Worm (Caenorhabditis elegans) whole organism, L4 larva: ENCODE measurements around the gene cgh-1.

Source experiments
- F37D6.2 ChIP-seq: sonication (generic microtip); optimal IDR thresholded peaks from 2 replicates; lab custom pipeline; 2016; ENCODE audit warnings: mild to moderate bottlenecking, missing genetic modification characterization, missing compliant biosample characterization
- F44E2.7 ChIP-seq: fragments of 200-800 bp; sonication (Bioruptor generic); IDR thresholded peaks from 2 replicates; pipeline ENCODE4 v2.1.2; 2022; ENCODE audit warnings: missing genetic modification characterization, missing compliant biosample characterization
- T20F7.1 ChIP-seq: fragments of 200-800 bp; sonication (Bioruptor generic); optimal IDR thresholded peaks from 2 replicates; lab custom pipeline; 2018; ENCODE audit warnings: mild to moderate bottlenecking, missing genetic modification characterization, missing compliant biosample characterization
- Y105C5A.15 ChIP-seq: fragments of 200-800 bp; sonication (Bioruptor generic); IDR thresholded peaks from 2 replicates; pipeline ENCODE4 v1.3.6; 2022; ENCODE audit warnings: missing genetic modification characterization, missing compliant biosample characterization
- Y48G9A.11 ChIP-seq: fragments of 200-800 bp; sonication (Bioruptor generic); IDR thresholded peaks from 2 replicates; pipeline ENCODE4 v1.3.6; 2022; ENCODE audit warnings: missing genetic modification reagents, missing genetic modification characterization, missing compliant biosample characterization
- Y5F2A.4 ChIP-seq: fragments of 200-800 bp; sonication (Bioruptor generic); optimal IDR thresholded peaks from 2 replicates; lab custom pipeline; 2018; ENCODE audit warnings: mild to moderate bottlenecking, missing genetic modification characterization, missing compliant biosample characterization
- Y75B8A.6 ChIP-seq: fragments of 200-800 bp; sonication (Bioruptor generic); IDR thresholded peaks from 2 replicates; pipeline ENCODE4 v1.3.6; 2022; ENCODE audit warnings: missing genetic modification reagents, missing genetic modification characterization, missing compliant biosample characterization
- aha-1 ChIP-seq: fragments of 150-350 bp; peaks from one replicate; lab custom pipeline; 2014; ENCODE audit warnings: missing biosample characterization, missing genetic modification characterization
- ama-1 ChIP-seq: fragments of 150-350 bp; optimal IDR thresholded peaks from 2 replicates; lab custom pipeline; 2014; ENCODE audit warnings: inconsistent platforms, mixed read lengths
- ceh-20 ChIP-seq: fragments of 200-800 bp; sonication (Bioruptor generic); IDR thresholded peaks from 2 replicates; pipeline ENCODE4 v1.3.6; 2022; ENCODE audit warnings: missing genetic modification reagents, missing genetic modification characterization, missing compliant biosample characterization
- ceh-44 ChIP-seq: fragments of 200-800 bp; sonication (Bioruptor generic); IDR thresholded peaks from 2 replicates; pipeline ENCODE4 v1.3.6; 2022; ENCODE audit warnings: missing genetic modification reagents, missing genetic modification characterization, missing compliant biosample characterization
- ceh-62 ChIP-seq: sonication (generic microtip); optimal IDR thresholded peaks from 2 replicates; lab custom pipeline; 2017; ENCODE audit warnings: missing biosample characterization, missing genetic modification characterization
- ctbp-1 ChIP-seq: fragments of 200-800 bp; sonication (Bioruptor generic); IDR thresholded peaks from 2 replicates; pipeline ENCODE4 v1.3.6; 2022; ENCODE audit warnings: missing genetic modification reagents, missing genetic modification characterization, missing compliant biosample characterization
- daf-12 ChIP-seq: fragments of 150-350 bp; optimal IDR thresholded peaks from 2 replicates; lab custom pipeline; 2014; ENCODE audit warnings: missing biosample characterization, missing genetic modification reagents, missing genetic modification characterization
- daf-16 ChIP-seq, 3 experiments: sonication (generic microtip); optimal IDR thresholded peaks; 2 replicates each; lab custom pipeline; 2016 to 2017; ENCODE audit warnings: missing genetic modification characterization in 3 of 3, missing genetic modification reagents in 3 of 3, mild to moderate bottlenecking in 2 of 3, missing compliant biosample characterization in 2 of 3, missing biosample characterization in 1 of 3, moderate library complexity in 1 of 3
- daf-19 ChIP-seq: fragments of 200-800 bp; sonication (Bioruptor generic); conservative IDR thresholded peaks from 2 replicates; pipeline ENCODE4 v1.3.6; 2022; ENCODE audit warnings: missing genetic modification characterization, missing compliant biosample characterization
- dmd-6 ChIP-seq: fragments of 200-800 bp; sonication (Bioruptor generic); IDR thresholded peaks from 2 replicates; pipeline ENCODE4 v1.3.6; 2022; ENCODE audit warnings: missing genetic modification reagents, missing genetic modification characterization, missing compliant biosample characterization
- dpl-1 ChIP-seq: fragments of 150-350 bp; optimal IDR thresholded peaks from 2 replicates; lab custom pipeline; 2014; ENCODE audit warnings: missing biosample characterization, missing genetic modification reagents, missing genetic modification characterization
- egl-27 ChIP-seq: sonication (generic microtip); optimal IDR thresholded peaks from 3 replicates; lab custom pipeline; 2017; ENCODE audit warnings: missing biosample characterization, missing genetic modification reagents, missing genetic modification characterization
- gei-8 ChIP-seq: fragments of 200-800 bp; sonication (Bioruptor generic); optimal IDR thresholded peaks from 2 replicates; lab custom pipeline; 2018; ENCODE audit warnings: mild to moderate bottlenecking, missing genetic modification characterization, missing compliant biosample characterization
- hif-1 ChIP-seq, 2 experiments: sonication (generic microtip); optimal IDR thresholded peaks; 2 replicates each; lab custom pipeline; 2016 to 2017; ENCODE audit warnings: missing compliant biosample characterization in 2 of 2, missing genetic modification characterization in 2 of 2, missing genetic modification reagents in 2 of 2, missing genotype in 2 of 2, mild to moderate bottlenecking in 1 of 2
- hlh-11 ChIP-seq: fragments of 200-800 bp; sonication (Bioruptor generic); optimal IDR thresholded peaks from 2 replicates; lab custom pipeline; 2018; ENCODE audit warnings: mild to moderate bottlenecking, missing genetic modification characterization, missing compliant biosample characterization
- lin-1 ChIP-seq: fragments of 200-800 bp; sonication (Bioruptor generic); IDR thresholded peaks from 2 replicates; pipeline ENCODE4 v1.3.6; 2022; ENCODE audit warnings: missing genetic modification reagents, missing genetic modification characterization, missing compliant biosample characterization
- lin-29 ChIP-seq: fragments of 200-800 bp; sonication (Bioruptor generic); IDR thresholded peaks from 2 replicates; pipeline ENCODE4 v1.3.6; 2022; ENCODE audit warnings: missing genetic modification reagents, missing genetic modification characterization, missing compliant biosample characterization
- lin-38 ChIP-seq: fragments of 200-800 bp; sonication (Bioruptor generic); IDR thresholded peaks from 2 replicates; pipeline ENCODE4 v1.3.6; 2022; ENCODE audit warnings: missing genetic modification reagents, missing genetic modification characterization, missing compliant biosample characterization
- lir-3 ChIP-seq: sonication (generic microtip); optimal IDR thresholded peaks from 2 replicates; lab custom pipeline; 2016; ENCODE audit warnings: mild to moderate bottlenecking, missing genetic modification characterization, missing compliant biosample characterization
- mdl-1 ChIP-seq, 2 experiments: fragments of 150-350 bp in 1 of 2; sonication (generic microtip) in 1 of 2; optimal IDR thresholded peaks; 2 replicates each; lab custom pipeline; 2014 to 2017; ENCODE audit warnings: missing biosample characterization in 2 of 2, missing genetic modification characterization in 2 of 2
- mdt-29 ChIP-seq: fragments of 200-800 bp; sonication (Bioruptor generic); IDR thresholded peaks from 2 replicates; pipeline ENCODE4 v1.3.6; 2022; ENCODE audit warnings: missing genetic modification reagents, missing genetic modification characterization, missing compliant biosample characterization
- mep-1 ChIP-seq: fragments of 150-350 bp; sonication (generic microtip); optimal IDR thresholded peaks from 3 replicates; lab custom pipeline; 2014; ENCODE audit warnings: missing biosample characterization, missing genetic modification characterization
- nhr-10 ChIP-seq: fragments of 150-350 bp; optimal IDR thresholded peaks from 2 replicates; lab custom pipeline; 2014; ENCODE audit warnings: missing biosample characterization, missing genetic modification characterization
- nhr-25 ChIP-seq: sonication (generic microtip); optimal IDR thresholded peaks from 2 replicates; lab custom pipeline; 2017; ENCODE audit warnings: missing genetic modification characterization, mild to moderate bottlenecking, missing compliant biosample characterization, antibody characterized with exemption, moderate library complexity, borderline replicate concordance; ENCODE audit not compliant: insufficient read depth
- nhr-76 ChIP-seq: fragments of 150-350 bp; optimal IDR thresholded peaks from 2 replicates; lab custom pipeline; 2014; ENCODE audit warnings: missing biosample characterization, missing genetic modification characterization
- nhr-77 ChIP-seq: fragments of 150-350 bp; optimal IDR thresholded peaks from 2 replicates; lab custom pipeline; 2014; ENCODE audit warnings: missing biosample characterization, missing genetic modification characterization
- pqm-1 ChIP-seq: sonication (generic microtip); optimal IDR thresholded peaks from 2 replicates; lab custom pipeline; 2017; ENCODE audit warnings: missing biosample characterization, missing genetic modification characterization
- snpc-1.2 ChIP-seq: fragments of 200-800 bp; sonication (Bioruptor generic); IDR thresholded peaks from 2 replicates; pipeline ENCODE4 v1.3.6; 2022; ENCODE audit warnings: missing genetic modification reagents, missing genetic modification characterization, missing compliant biosample characterization
- spr-1 ChIP-seq: sonication (generic microtip); optimal IDR thresholded peaks from 2 replicates; lab custom pipeline; 2016; ENCODE audit warnings: mild to moderate bottlenecking, missing genetic modification characterization, missing compliant biosample characterization
- unc-62 ChIP-seq, 3 experiments: fragments of 150-350 bp in 1 of 3; sonication (generic microtip); optimal IDR thresholded peaks in 2 of 3; peaks in 1 of 3; 1 replicate in 1 of 3; 2 replicates in 2 of 3; lab custom pipeline; 2014 to 2017; ENCODE audit warnings: missing biosample characterization in 3 of 3, missing genetic modification characterization in 3 of 3, missing genetic modification reagents in 3 of 3, missing genotype in 1 of 3
- vab-7 ChIP-seq: fragments of 200-800 bp; sonication (Bioruptor generic); IDR thresholded peaks from 2 replicates; pipeline ENCODE4 v1.3.6; 2022; ENCODE audit warnings: missing genetic modification reagents, missing genetic modification characterization, missing compliant biosample characterization
- zip-11 ChIP-seq: fragments of 200-800 bp; sonication (Bioruptor generic); IDR thresholded peaks from 2 replicates; pipeline ENCODE4 v1.3.6; 2022; ENCODE audit warnings: missing genetic modification characterization, missing compliant biosample characterization

Gene cgh-1

DNA sequence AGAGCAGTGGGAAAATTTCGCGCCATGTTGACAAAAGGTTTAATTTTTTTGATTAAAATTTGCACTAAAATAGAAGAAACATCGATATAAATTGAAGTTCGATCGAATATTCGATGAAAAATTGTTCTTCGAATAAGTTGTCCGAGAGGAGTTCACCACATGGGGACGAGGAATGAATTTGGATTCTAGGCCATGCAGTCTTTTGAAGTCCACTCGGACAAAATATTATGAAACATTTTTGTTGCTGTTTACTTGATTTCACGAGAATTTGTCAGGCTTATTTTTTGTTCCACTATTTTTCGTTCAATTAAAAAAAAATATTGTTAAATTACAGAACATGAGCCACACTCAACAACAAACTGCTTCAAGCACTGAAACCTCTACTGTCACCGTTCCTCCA lies 23.0 kb upstream of the cgh-1 start, which contains the start of the genes cux-7 and C07H6.2 (continued):
- TF ChIP-seq Y105C5A.15 (no peak), vab-7 (GFP tag; lab: Robert Waterston, UW) (0 out of 2 replicates have a peak, but pooled peaks have one; percentile 50), spr-1 (tag; lab: Kevin White, UChicago) (peak; percentile 69), aha-1 (tag; lab: Kevin White, UChicago) (peak; percentile 97), hif-1 (tag; optimal IDR thresholded peaks at IDR 0.05; lab: Kevin White, UChicago) (peak in 1 of 2 experiments; percentile 96), T20F7.1 (GFP tag; lab: Kevin White, UChicago) (peak; percentile 87), egl-27 (tag; lab: Kevin White, UChicago) (no peak), mdt-29 (GFP tag; lab: Robert Waterston, UW) (peak; percentile 77; the same call in 1 of the 2 replicates), daf-12 (tag; lab: Kevin White, UChicago) (no peak), ceh-20 (peak; percentile 82), nhr-25 (tag; lab: Kevin White, UChicago) (peak; percentile 42), dpl-1 (peak; percentile 92), nhr-77 (tag; lab: Kevin White, UChicago) (peak; percentile 68), gei-8 (peak; percentile 39)

ce11 chrIII:7518424-7518823 lies 20.8 kb upstream of the cgh-1 start, which contains the start of gene clk-2:
TSS of gene clk-2 (minus strand) at chrIII:7518524.
- TF ChIP-seq mep-1 (tag; lab: Kevin White, UChicago), result no peak
- no peak for TF ChIP-seq aha-1 (tag; lab: Kevin White, UChicago)
- no peak for TF ChIP-seq ama-1 (lab: Kevin White, UChicago)
- TF ChIP-seq F37D6.2 (tag; lab: Kevin White, UChicago), result no peak
- TF ChIP-seq ceh-44 (GFP tag; lab: Robert Waterston, UW), result no peak
- no peak for TF ChIP-seq nhr-25 (tag; lab: Kevin White, UChicago)
- no peak for TF ChIP-seq dmd-6 (GFP tag; lab: Robert Waterston, UW)
- TF ChIP-seq nhr-10 (tag; lab: Kevin White, UChicago), result no peak
- TF ChIP-seq lin-38 (GFP tag; lab: Robert Waterston, UW), result no peak
- no peak for TF ChIP-seq daf-19 (GFP tag; lab: Robert Waterston, UW)

DNA sequence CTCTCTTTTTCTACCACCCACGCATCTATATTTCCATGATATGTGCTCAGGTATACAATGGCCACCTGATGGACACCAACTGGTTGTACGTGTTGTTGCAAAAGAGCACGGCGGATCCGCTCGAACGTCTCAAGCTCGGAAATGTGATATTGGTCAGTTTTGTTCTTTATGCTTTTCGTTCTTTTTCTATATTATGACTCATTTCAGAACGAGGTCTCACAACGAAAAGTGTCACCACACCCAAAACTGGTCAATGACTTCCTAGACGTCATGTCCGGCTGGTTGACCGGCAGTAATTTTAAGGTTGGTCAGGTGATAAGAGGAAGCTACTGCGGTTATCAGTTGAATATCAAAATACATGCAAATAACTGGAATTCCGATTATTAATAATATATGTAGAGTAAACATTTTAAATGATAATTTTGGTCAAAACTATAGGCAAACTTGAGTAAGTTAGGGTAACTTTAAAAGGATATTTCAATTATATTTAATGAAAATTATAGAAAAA lies 10.6 kb upstream of the cgh-1 start, which contains the start of gene cls-1:
Gene cls-1 (plus strand): TSS at position 51 of the 508 bp plus-strand sequence.
- TF ChIP-seq Y5F2A.4 (GFP tag; lab: Kevin White, UChicago) (no peak), ctbp-1 (GFP tag; lab: Robert Waterston, UW) (no peak), zip-11 (GFP tag; lab: Robert Waterston, UW) (no peak), gei-8 (no peak), lin-29 (no peak), F44E2.7 (no peak), ama-1 (lab: Kevin White, UChicago) (no peak), hif-1 (tag; optimal IDR thresholded peaks at IDR 0.05; lab: Kevin White, UChicago) (no peak), lin-38 (GFP tag; lab: Robert Waterston, UW) (no peak), spr-1 (tag; lab: Kevin White, UChicago) (no peak), daf-19 (GFP tag; lab: Robert Waterston, UW) (no peak), nhr-76 (tag; lab: Kevin White, UChicago) (no peak), ceh-62 (tag; lab: Kevin White, UChicago) (no peak), vab-7 (GFP tag; lab: Robert Waterston, UW) (no peak), pqm-1 (tag; lab: Kevin White, UChicago) (peak; percentile 16), mdl-1 (tag; optimal IDR thresholded peaks at IDR 0.05; lab: Kevin White, UChicago) (no peak), mep-1 (tag; lab: Kevin White, UChicago) (no peak), unc-62 (GFP tag; optimal IDR thresholded peaks at IDR 0.05 in 1 of 2; lab: Kevin White, UChicago) (peak in 1 of 2 experiments; percentile 53), unc-62 (tag; optimal IDR thresholded peaks at IDR 0.05; lab: Kevin White, UChicago) (no peak), lir-3 (no peak), snpc-1.2 (GFP tag; lab: Robert Waterston, UW) (no peak), Y75B8A.6 (GFP tag; lab: Robert Waterston, UW) (no peak), hlh-11 (tag; lab: Kevin White, UChicago) (peak; percentile 34), daf-16 (GFP tag; optimal IDR thresholded peaks at IDR 0.05; lab: Kevin White, UChicago) (no peak), daf-16 (tag; optimal IDR thresholded peaks at IDR 0.05; lab: Kevin White, UChicago) (no peak), Y48G9A.11 (no peak), lin-1 (no peak)
